Worm (Caenorhabditis elegans) whole organism, mixed stage, embryonic: ENCODE measurements around the gene citk-2.
A peak's percentile ranks its signal among the peaks of the same experiment; 100 is the strongest.

ENCODE experiments used
- ces-1 ChIP-seq: fragments of 150-350 bp; optimal IDR thresholded peaks from 2 replicates; lab custom pipeline; 2014; ENCODE audit warnings: missing biosample characterization, missing genetic modification reagents, missing genetic modification characterization
- cnd-1 ChIP-seq: fragments of 200-800 bp; sonication (Bioruptor generic); optimal IDR thresholded peaks from 2 replicates; lab custom pipeline; 2018; ENCODE audit warnings: mild to moderate bottlenecking, missing genetic modification characterization, missing compliant biosample characterization
- elt-1 ChIP-seq: sonication (generic microtip); optimal IDR thresholded peaks from 2 replicates; lab custom pipeline; 2017; ENCODE audit warnings: missing genetic modification characterization, mild to moderate bottlenecking, missing compliant biosample characterization, antibody characterized with exemption, moderate library complexity, borderline replicate concordance; ENCODE audit not compliant: insufficient read depth
- ham-2 ChIP-seq: fragments of 200-800 bp; sonication (Bioruptor generic); optimal IDR thresholded peaks from 2 replicates; lab custom pipeline; 2018; ENCODE audit warnings: mild to moderate bottlenecking, missing genetic modification characterization, missing compliant biosample characterization
- snpc-4 ChIP-seq: fragments of 150-350 bp; optimal IDR thresholded peaks from 2 replicates; lab custom pipeline; 2014; ENCODE audit warnings: missing biosample characterization, missing genetic modification characterization

citk-2 gene

DNA sequence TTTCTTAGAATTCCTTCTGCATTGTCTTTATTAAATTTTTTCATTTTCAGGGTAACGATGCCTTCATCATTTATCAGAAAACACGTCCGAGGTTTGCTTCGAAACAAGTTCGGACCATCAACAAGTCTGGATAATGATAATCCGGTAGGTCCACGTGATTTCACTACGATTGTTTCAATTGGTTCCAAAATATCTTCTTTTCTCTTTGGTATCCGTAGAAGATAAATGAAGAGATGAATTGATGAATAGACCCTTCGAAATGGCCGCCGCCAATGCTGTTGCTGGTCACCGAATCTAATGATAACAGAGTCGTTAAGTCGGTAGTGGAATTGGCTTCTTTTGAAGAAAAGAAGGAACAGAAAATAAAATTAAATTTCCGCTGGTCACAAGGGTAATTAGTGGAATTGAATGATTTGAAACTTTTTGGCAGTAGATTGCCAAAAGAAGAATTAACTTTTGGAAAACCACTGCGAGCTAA is 50.6 kb downstream of the citk-2 start, which contains the start of gene F33G12.6:
F33G12.6 (plus strand) TSS at position 51 of the 478 bp plus-strand sequence.
- TF ChIP-seq snpc-4 (tag; lab: Kevin White, UChicago) (no peak), ces-1 (GFP tag; lab: Kevin White, UChicago) (peak; percentile 17), cnd-1 (no peak)

DNA sequence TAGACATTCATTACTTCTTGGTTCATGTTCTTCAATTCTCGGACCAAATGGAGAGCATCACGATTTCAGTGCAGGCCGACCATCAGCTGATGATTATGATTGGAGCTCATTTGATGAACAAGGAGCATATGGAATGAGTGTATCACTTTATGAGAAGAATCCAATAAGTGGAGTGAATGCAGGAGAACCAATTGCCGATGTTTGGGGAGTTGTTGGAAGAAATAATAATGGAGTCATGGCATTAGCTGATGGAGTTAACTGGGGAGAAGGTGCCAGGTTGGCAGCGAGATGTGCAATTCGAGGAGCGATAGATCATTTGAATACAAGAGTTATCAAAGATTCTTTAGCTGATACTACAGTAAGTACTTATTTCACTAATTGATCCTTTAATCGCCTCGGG is 51.5 kb downstream of the citk-2 start:
- TF ChIP-seq elt-1 (tag; lab: Kevin White, UChicago) (no peak), ham-2 (GFP tag; lab: Kevin White, UChicago) (no peak)
